Worm (Caenorhabditis elegans) whole organism, L1 larva: Measurements from ENCODE around the gene F37H8.5.

Experiments used
- ceh-82 ChIP-seq, 3 experiments: fragments of 150-350 bp in 1 of 3; sonication (generic microtip) in 2 of 3; optimal IDR thresholded peaks; 2 replicates each; lab custom pipeline; 2014 to 2017; ENCODE audit warnings: missing biosample characterization in 3 of 3, missing genetic modification characterization in 3 of 3
- pax-3 ChIP-seq: fragments of 200-800 bp; sonication (Bioruptor generic); optimal IDR thresholded peaks from 2 replicates; lab custom pipeline; 2018; ENCODE audit warnings: mild to moderate bottlenecking, missing genetic modification characterization, moderate library complexity, missing compliant biosample characterization

- no peak for TF ChIP-seq ceh-82 (tag; optimal IDR thresholded peaks at IDR 0.05; lab: Kevin White, UChicago)
- no peak for TF ChIP-seq pax-3 (tag; lab: Kevin White, UChicago)
These were observed 9.3 kb upstream of the F37H8.5 start for ce11 chrII:11178737-11179136.
